Fruit fly (Drosophila melanogaster) whole organism, adult: ENCODE results near the gene Polr2G.

Source experiments
- CG11617 ChIP-seq: fragments of 200-800 bp; sonication (Bioruptor generic); optimal IDR thresholded peaks from 2 replicates; lab custom pipeline; 2017; ENCODE audit warnings: mild to moderate bottlenecking, missing biosample characterization, missing genetic modification reagents, missing genetic modification characterization
- CG12768 ChIP-seq: fragments of 200-800 bp; sonication (Bioruptor generic); optimal IDR thresholded peaks from 2 replicates; lab custom pipeline; 2017; ENCODE audit warnings: missing biosample characterization, missing genetic modification characterization, mild to moderate bottlenecking, moderate library complexity, missing genetic modification reagents
- CG5204 ChIP-seq: fragments of 200-800 bp; sonication (Bioruptor generic); optimal IDR thresholded peaks from 2 replicates; lab custom pipeline; 2016; ENCODE audit warnings: missing biosample characterization, missing genetic modification characterization
- CG7045 ChIP-seq: fragments of 200-800 bp; sonication (Bioruptor generic); optimal IDR thresholded peaks from 2 replicates; lab custom pipeline; 2017; ENCODE audit warnings: missing biosample characterization, mild to moderate bottlenecking, missing genetic modification characterization
- Clk ChIP-seq: fragments of 200-800 bp; sonication (Bioruptor generic); optimal IDR thresholded peaks from 2 replicates; lab custom pipeline; 2017; ENCODE audit warnings: missing biosample characterization, missing genetic modification characterization
- Mnt ChIP-seq: fragments of 200-800 bp; sonication (Bioruptor generic); optimal IDR thresholded peaks from 2 replicates; lab custom pipeline; 2016; ENCODE audit warnings: missing biosample characterization, mild to moderate bottlenecking, missing genetic modification characterization
- cnc ChIP-seq, 2 experiments: fragments of >200 bp; optimal IDR thresholded peaks; 2 replicates each; lab custom pipeline; 2017
- kay ChIP-seq: fragments of 200-800 bp; sonication (Bioruptor generic); peaks from one replicate; lab custom pipeline; 2016; ENCODE audit warnings: missing biosample characterization, missing genetic modification characterization, borderline replicate concordance

- no peak for TF ChIP-seq CG12768 (GFP tag; lab: Kevin White, UChicago)
- no peak for TF ChIP-seq cnc (optimal IDR thresholded peaks at IDR 0.05; lab: Kevin White, UChicago)
- no peak for TF ChIP-seq CG7045 (GFP tag; lab: Kevin White, UChicago)
- no peak for TF ChIP-seq Mnt (GFP tag; lab: Kevin White, UChicago)
- no peak for TF ChIP-seq CG11617 (GFP tag; lab: Kevin White, UChicago)
- TF ChIP-seq CG5204: no peak
- TF ChIP-seq kay (GFP tag; lab: Kevin White, UChicago): no peak
- no peak for TF ChIP-seq Clk (GFP tag; lab: Kevin White, UChicago)
Measured at dm6 chr3R:15268426-15268825, 45.4 kb upstream of the Polr2G start, which contains the start of the genes CG14864 and Zip88E.
